Worm (Caenorhabditis elegans) whole organism, young adult: Measurements from ENCODE around the gene samt-1.

ENCODE experiments used
- T26A5.8 ChIP-seq: sonication (generic microtip); optimal IDR thresholded peaks from 2 replicates; lab custom pipeline; 2016; ENCODE audit warnings: missing genetic modification characterization, missing compliant biosample characterization
- Y53F4B.3 ChIP-seq: fragments of 200-800 bp; sonication (Bioruptor generic); IDR thresholded peaks from 2 replicates; pipeline ENCODE4 v1.3.6; 2022; ENCODE audit warnings: missing genetic modification reagents, missing genetic modification characterization, missing compliant biosample characterization
- ama-1 ChIP-seq, 3 experiments: fragments of 150-350 bp in 1 of 3; sonication (generic microtip) in 2 of 3; optimal IDR thresholded peaks; 2 replicates each; lab custom pipeline; 2014 to 2018; ENCODE audit warnings: missing biosample characterization in 2 of 3, missing genetic modification characterization in 2 of 3, missing genetic modification reagents in 2 of 3
- attf-6 ChIP-seq: fragments of 200-800 bp; sonication (Bioruptor generic); IDR thresholded peaks from 2 replicates; pipeline ENCODE4 v1.3.6; 2022; ENCODE audit warnings: missing genetic modification reagents, missing genetic modification characterization, missing compliant biosample characterization
- ccch-3 ChIP-seq: fragments of 200-800 bp; sonication (Bioruptor generic); optimal IDR thresholded peaks from 2 replicates; lab custom pipeline; 2018; ENCODE audit warnings: mild to moderate bottlenecking, missing genetic modification characterization, missing compliant biosample characterization
- ceh-27 ChIP-seq: fragments of 200-800 bp; sonication (Bioruptor generic); optimal IDR thresholded peaks from 2 replicates; lab custom pipeline; 2018; ENCODE audit warnings: mild to moderate bottlenecking, missing genetic modification characterization, moderate library complexity, missing compliant biosample characterization
- dpff-1 ChIP-seq: sonication (generic microtip); optimal IDR thresholded peaks from 2 replicates; lab custom pipeline; 2017; ENCODE audit warnings: mild to moderate bottlenecking, missing genetic modification characterization, missing compliant biosample characterization
- egrh-3 ChIP-seq: fragments of 200-800 bp; sonication (Bioruptor generic); IDR thresholded peaks from 2 replicates; pipeline ENCODE4 v1.3.6; 2022; ENCODE audit warnings: missing genetic modification reagents, missing genetic modification characterization, missing compliant biosample characterization
- ekl-4 ChIP-seq: fragments of 200-800 bp; sonication (Bioruptor generic); IDR thresholded peaks from 2 replicates; pipeline ENCODE4 v1.3.6; 2022; ENCODE audit warnings: missing genetic modification reagents, missing genetic modification characterization, missing compliant biosample characterization
- him-1 ChIP-seq: sonication (generic microtip); optimal IDR thresholded peaks from 2 replicates; lab custom pipeline; 2016; ENCODE audit warnings: missing genotype, missing genetic modification reagents, missing genetic modification characterization, missing compliant biosample characterization
- lin-54 ChIP-seq: fragments of 200-800 bp; sonication (Bioruptor generic); optimal IDR thresholded peaks from 2 replicates; lab custom pipeline; 2018; ENCODE audit warnings: mild to moderate bottlenecking, missing genetic modification characterization, missing compliant biosample characterization
- madf-8 ChIP-seq: fragments of 200-800 bp; sonication (Bioruptor generic); conservative IDR thresholded peaks from 2 replicates; pipeline ENCODE4 v1.3.6; 2022; ENCODE audit warnings: missing genetic modification reagents, missing genetic modification characterization, missing compliant biosample characterization
- pbrm-1 ChIP-seq: fragments of 200-800 bp; sonication (Bioruptor generic); IDR thresholded peaks from 2 replicates; pipeline ENCODE4 v1.3.6; 2022; ENCODE audit warnings: missing genetic modification reagents, missing genetic modification characterization, missing compliant biosample characterization
- snpc-1.1 ChIP-seq: sonication (generic microtip); optimal IDR thresholded peaks from 2 replicates; lab custom pipeline; 2017; ENCODE audit warnings: missing genetic modification characterization, mild to moderate bottlenecking, missing compliant biosample characterization, antibody characterized with exemption, moderate library complexity, missing genotype, missing genetic modification reagents; ENCODE audit not compliant: insufficient read depth

DNA sequence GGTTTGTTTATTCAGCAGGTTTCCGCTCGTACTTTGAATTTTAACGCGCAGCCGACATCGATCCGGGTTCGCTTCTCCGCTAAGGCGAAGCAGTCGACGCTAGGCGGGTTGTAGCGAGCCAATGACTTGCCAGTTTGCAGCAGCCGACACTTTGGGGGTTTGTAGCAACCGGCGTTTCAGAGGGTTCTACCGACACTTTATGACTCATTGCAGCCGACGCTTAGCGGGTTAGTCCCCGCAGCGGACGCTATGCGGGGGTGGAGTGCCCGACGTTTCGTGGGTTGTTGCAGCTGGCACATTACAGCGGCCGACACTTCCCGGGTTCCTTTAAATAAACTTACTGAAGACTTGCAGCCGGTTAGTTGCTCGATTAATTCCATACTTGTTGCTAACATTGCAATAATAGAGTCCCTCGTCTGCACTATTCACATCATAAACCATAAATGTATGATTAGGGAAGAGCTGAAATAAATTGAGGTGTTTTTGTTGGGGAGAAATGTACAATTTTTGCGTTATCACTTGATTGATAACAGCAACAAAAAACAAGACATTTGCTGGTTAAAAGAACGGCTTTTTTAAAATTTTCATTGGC, 38.3 kb downstream of the samt-1 start, which contains the start of gene Y54G2A.57:
- TF ChIP-seq T26A5.8 (tag; lab: Kevin White, UChicago) (no peak), ccch-3 (GFP tag; lab: Kevin White, UChicago) (no peak), lin-54 (GFP tag; lab: Kevin White, UChicago) (no peak), egrh-3 (GFP tag; lab: Robert Waterston, UW) (no peak), snpc-1.1 (no peak), ama-1 (optimal IDR thresholded peaks at IDR 0.05; lab: Kevin White, UChicago) (no peak), ama-1 (GFP tag; optimal IDR thresholded peaks at IDR 0.05; lab: Kevin White, UChicago) (no peak), him-1 (tag; lab: Kevin White, UChicago) (no peak), madf-8 (GFP tag; lab: Robert Waterston, UW) (no peak), attf-6 (GFP tag; lab: Robert Waterston, UW) (no peak), ceh-27 (GFP tag; lab: Kevin White, UChicago) (no peak), Y53F4B.3 (GFP tag; lab: Robert Waterston, UW) (no peak), dpff-1 (no peak), ekl-4 (GFP tag; lab: Robert Waterston, UW) (no peak), pbrm-1 (GFP tag; lab: Robert Waterston, UW) (no peak)
